Fruit fly (Drosophila melanogaster) whole organism, pupa: ENCODE data around the gene Acp65Aa.

Experiments used
- CG10348 ChIP-seq: fragments of 200-800 bp; sonication (Bioruptor generic); IDR thresholded peaks from 2 replicates; pipeline ENCODE4 v1.3.6; 2022; ENCODE audit warnings: missing biosample characterization, missing genetic modification characterization
- CG12605 ChIP-seq: fragments of 200-800 bp; sonication (Bioruptor generic); IDR thresholded peaks from 2 replicates; pipeline ENCODE4 v1.3.6; 2022; ENCODE audit warnings: missing biosample characterization, missing genetic modification characterization
- CG13204 ChIP-seq: fragments of 200-800 bp; sonication (Bioruptor generic); optimal IDR thresholded peaks from 2 replicates; lab custom pipeline; 2018; ENCODE audit warnings: missing biosample characterization, mild to moderate bottlenecking, missing genetic modification characterization, moderate library complexity
- CG14655 ChIP-seq: fragments of 200-800 bp; sonication (Bioruptor generic); optimal IDR thresholded peaks from 3 replicates; lab custom pipeline; 2017; ENCODE audit warnings: mild to moderate bottlenecking, missing biosample characterization, missing genetic modification reagents, missing genetic modification characterization
- CG15710 ChIP-seq: fragments of 200-800 bp; sonication (Bioruptor generic); optimal IDR thresholded peaks from 2 replicates; lab custom pipeline; 2018; ENCODE audit warnings: missing biosample characterization, mild to moderate bottlenecking, missing genetic modification characterization, moderate library complexity
- CG17806 ChIP-seq: fragments of 200-800 bp; sonication (Bioruptor generic); optimal IDR thresholded peaks from 2 replicates; lab custom pipeline; 2018; ENCODE audit warnings: missing biosample characterization, mild to moderate bottlenecking, missing genetic modification characterization, moderate library complexity
- CG32121 ChIP-seq: fragments of 200-800 bp; sonication (Bioruptor generic); IDR thresholded peaks from 2 replicates; pipeline ENCODE4 v1.3.6; 2022; ENCODE audit warnings: missing biosample characterization, missing genetic modification characterization
- CG34367 ChIP-seq: fragments of 200-800 bp; sonication (Bioruptor generic); optimal IDR thresholded peaks from 2 replicates; lab custom pipeline; 2018; ENCODE audit warnings: missing biosample characterization, mild to moderate bottlenecking, missing genetic modification characterization
- CG4496 ChIP-seq: fragments of 200-800 bp; sonication (Bioruptor generic); IDR thresholded peaks from 3 replicates; pipeline ENCODE4 v1.3.6; 2022; ENCODE audit warnings: missing biosample characterization, missing genetic modification characterization
- CG8159 ChIP-seq: fragments of 200-800 bp; sonication (Bioruptor generic); optimal IDR thresholded peaks from 3 replicates; lab custom pipeline; 2018; ENCODE audit warnings: missing biosample characterization, mild to moderate bottlenecking, missing genetic modification characterization, moderate library complexity
- CG8301 ChIP-seq: fragments of 200-800 bp; sonication (Bioruptor generic); optimal IDR thresholded peaks from 2 replicates; lab custom pipeline; 2018; ENCODE audit warnings: missing biosample characterization, mild to moderate bottlenecking, missing genetic modification characterization
- CG9948 ChIP-seq: fragments of 200-800 bp; sonication (Bioruptor generic); optimal IDR thresholded peaks from 2 replicates; lab custom pipeline; 2018; ENCODE audit warnings: missing biosample characterization, mild to moderate bottlenecking, missing genetic modification characterization, moderate library complexity
- D1 ChIP-seq: fragments of 200-800 bp; sonication (Bioruptor generic); optimal IDR thresholded peaks from 2 replicates; lab custom pipeline; 2018; ENCODE audit warnings: missing biosample characterization, mild to moderate bottlenecking, missing genetic modification characterization, moderate library complexity
- EcR ChIP-seq: fragments of 200-800 bp; sonication (Bioruptor generic); optimal IDR thresholded peaks from 3 replicates; lab custom pipeline; 2019; ENCODE audit warnings: missing biosample characterization, missing genetic modification characterization, mild to moderate bottlenecking, moderate library complexity, missing genetic modification reagents
- Ets98B ChIP-seq: fragments of 200-800 bp; sonication (Bioruptor generic); IDR thresholded peaks from 2 replicates; pipeline ENCODE4 v1.3.6; 2022; ENCODE audit warnings: missing biosample characterization, missing genetic modification characterization
- Pif1A ChIP-seq: fragments of 200-800 bp; sonication (Bioruptor generic); optimal IDR thresholded peaks from 3 replicates; lab custom pipeline; 2016; ENCODE audit warnings: missing biosample characterization, missing genetic modification characterization
- Pif1B ChIP-seq: fragments of 200-800 bp; sonication (Bioruptor generic); optimal IDR thresholded peaks from 3 replicates; lab custom pipeline; 2016; ENCODE audit warnings: missing biosample characterization, missing genetic modification characterization
- Snoo ChIP-seq: fragments of 200-800 bp; sonication (Bioruptor generic); optimal IDR thresholded peaks from 3 replicates; lab custom pipeline; 2017; ENCODE audit warnings: missing biosample characterization, mild to moderate bottlenecking, missing genetic modification characterization, inconsistent platforms
- fd96Ca ChIP-seq: fragments of 200-800 bp; sonication (Bioruptor generic); IDR thresholded peaks from 3 replicates; pipeline ENCODE4 v1.3.6; 2022; ENCODE audit warnings: missing biosample characterization, missing genetic modification characterization
- gl ChIP-seq: fragments of 200-800 bp; sonication (Bioruptor generic); optimal IDR thresholded peaks from 2 replicates; lab custom pipeline; 2018; ENCODE audit warnings: missing biosample characterization, mild to moderate bottlenecking, missing genetic modification characterization
- rn ChIP-seq: fragments of 200-800 bp; sonication (Bioruptor generic); IDR thresholded peaks from 2 replicates; pipeline ENCODE4 v1.3.6; 2022; ENCODE audit warnings: missing biosample characterization, missing genetic modification characterization

Acp65Aa gene

DNA sequence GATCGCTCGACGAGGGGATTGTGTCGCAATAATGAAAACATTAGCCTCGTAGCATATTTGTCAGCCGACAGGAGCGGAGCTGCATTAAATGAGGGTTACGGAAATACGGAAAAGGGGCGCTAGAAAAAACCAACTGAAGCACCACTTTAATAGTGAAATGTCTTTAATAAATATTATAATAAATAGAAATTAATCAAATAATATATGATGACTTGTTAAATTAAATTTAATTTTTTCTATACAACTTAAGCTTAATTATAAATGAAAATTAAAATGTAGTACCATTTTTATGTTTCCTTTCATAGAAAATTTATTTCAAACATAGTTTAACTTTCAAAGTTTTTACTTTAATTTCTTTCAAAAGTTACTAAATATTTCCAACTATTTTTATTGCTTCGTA, 9.5 kb upstream of the Acp65Aa start:
- TF ChIP-seq Ets98B (GFP tag; lab: Robert Waterston, UW) (no peak), CG12605 (no peak), Pif1A (GFP tag; lab: Kevin White, UChicago) (no peak), Snoo (tag; lab: Kevin White, UChicago) (no peak), CG8301 (tag; lab: Kevin White, UChicago) (no peak), CG10348 (GFP tag; lab: Robert Waterston, UW) (no peak), CG34367 (tag; lab: Kevin White, UChicago) (no peak), CG9948 (tag; lab: Kevin White, UChicago) (no peak), CG13204 (GFP tag; lab: Kevin White, UChicago) (no peak), CG17806 (tag; lab: Kevin White, UChicago) (no peak), CG32121 (no peak), CG4496 (GFP tag; lab: Robert Waterston, UW) (no peak), CG15710 (tag; lab: Kevin White, UChicago) (no peak)

DNA sequence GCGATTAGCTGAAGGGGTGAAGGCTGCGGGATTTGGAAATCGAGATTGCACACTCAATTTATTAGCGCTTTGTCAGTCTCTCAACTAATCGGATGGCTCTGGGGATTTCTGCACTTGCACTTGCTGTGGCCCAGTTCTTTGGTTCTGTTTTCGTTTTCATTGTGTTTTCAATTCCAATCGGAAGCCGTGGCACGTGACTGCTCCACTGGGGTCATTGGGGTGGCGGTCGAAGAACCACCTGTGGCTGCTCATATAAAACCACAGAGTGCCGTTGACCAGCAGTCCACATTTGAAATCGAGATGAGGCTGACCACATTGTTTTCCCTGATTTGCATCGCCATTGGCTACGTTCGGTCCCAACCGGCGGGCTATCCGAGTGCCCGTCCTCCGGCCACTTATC, 8.0 kb upstream of the Acp65Aa start, which contains the start of gene Cpr65Az:
TSS of gene Cpr65Az (plus strand) at position 301 of the 400 bp plus-strand sequence.
- TF ChIP-seq EcR (GFP tag; lab: Kevin White, UChicago): no peak

DNA sequence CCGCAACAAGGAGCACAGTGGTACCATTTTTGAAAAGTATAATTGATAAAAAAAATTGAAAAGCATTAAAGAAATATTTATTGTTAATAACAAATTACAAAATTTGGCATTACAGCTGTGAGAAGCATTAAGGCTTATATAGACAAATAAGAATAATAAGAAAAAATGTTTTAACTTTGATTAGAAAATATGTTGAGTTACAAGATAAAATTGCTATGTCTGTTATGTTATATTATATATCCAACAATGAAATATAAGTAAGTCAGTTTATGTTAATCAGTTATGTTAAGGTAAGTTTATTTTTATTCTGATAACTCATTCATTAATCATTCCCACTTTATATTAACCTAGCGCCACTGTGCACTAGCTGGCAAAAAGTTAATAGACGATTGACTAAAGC, 7.3 kb upstream of the Acp65Aa start:
- TF ChIP-seq CG14655 (GFP tag; lab: Kevin White, UChicago) (no peak), Pif1A (GFP tag; lab: Kevin White, UChicago) (no peak), CG34367 (tag; lab: Kevin White, UChicago) (no peak), CG32121 (no peak), CG9948 (tag; lab: Kevin White, UChicago) (no peak), fd96Ca (GFP tag; lab: Robert Waterston, UW) (no peak), CG15710 (tag; lab: Kevin White, UChicago) (no peak), CG8301 (tag; lab: Kevin White, UChicago) (no peak), Snoo (tag; lab: Kevin White, UChicago) (no peak), CG4496 (GFP tag; lab: Robert Waterston, UW) (no peak)
- TF ChIP-seq, all 21 proteins: peak for 0

DNA sequence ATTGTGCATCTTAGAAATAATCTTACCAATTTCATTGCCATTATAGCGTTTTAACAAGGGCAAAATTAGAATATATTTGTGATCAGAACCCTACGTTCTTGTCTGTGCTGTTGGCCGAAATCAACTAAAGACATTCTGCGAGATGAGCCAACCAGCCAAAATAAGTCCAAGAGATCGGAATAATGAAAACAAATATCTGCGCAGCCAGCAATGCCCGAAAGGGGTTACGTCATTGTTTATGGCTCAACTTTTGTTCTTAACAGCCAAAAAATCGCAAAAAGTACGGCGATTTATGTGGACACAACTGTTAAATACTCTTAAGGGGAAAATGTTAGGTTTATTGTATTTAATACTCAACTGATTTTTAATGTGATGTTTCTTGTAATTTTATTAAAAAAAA, 6.0 kb upstream of the Acp65Aa start, which contains the start of gene Cpr65Ay:
TSS of gene Cpr65Ay (minus strand) at position 101 of the 400 bp plus-strand sequence.
- TF ChIP-seq rn: no peak
- TF ChIP-seq Snoo (tag; lab: Kevin White, UChicago): no peak
- TF ChIP-seq Pif1A (GFP tag; lab: Kevin White, UChicago): no peak
- no peak for TF ChIP-seq gl
- TF ChIP-seq CG4496 (GFP tag; lab: Robert Waterston, UW): no peak
- TF ChIP-seq CG15710 (tag; lab: Kevin White, UChicago): no peak
- TF ChIP-seq CG8301 (tag; lab: Kevin White, UChicago): no peak
- TF ChIP-seq, all 21 proteins: peak for 0

DNA sequence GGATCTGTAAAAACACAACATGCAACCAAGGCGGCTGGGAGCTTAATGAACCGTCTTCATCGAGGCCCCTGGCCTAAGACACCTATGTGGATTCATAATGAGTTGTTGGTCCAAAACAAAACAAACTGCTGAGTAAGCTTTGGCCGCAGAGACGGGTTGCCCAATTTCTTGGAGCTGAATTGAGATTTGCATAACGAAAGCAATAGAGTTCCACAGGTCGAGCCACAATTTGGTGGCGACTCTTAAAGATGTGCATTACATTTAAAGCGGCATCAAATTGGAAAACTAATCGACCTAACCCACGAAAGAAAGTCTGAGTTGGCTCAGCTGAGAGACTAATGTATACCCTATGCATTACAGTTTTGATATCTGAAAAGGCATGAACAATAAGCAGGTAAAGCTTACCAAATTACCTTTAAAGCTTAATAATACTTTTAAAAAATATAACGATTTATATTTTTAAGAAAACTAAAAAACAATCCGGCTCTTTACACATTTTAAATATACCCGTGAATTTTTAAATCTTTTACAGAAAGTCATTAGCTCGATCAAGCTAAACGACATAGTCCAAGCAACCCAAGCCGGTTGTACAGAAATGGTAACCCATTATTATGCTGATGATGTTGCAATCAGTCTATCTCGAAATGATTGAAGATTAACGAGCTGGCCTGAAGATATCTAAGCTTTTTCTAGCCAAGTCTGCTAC, 4.9 kb upstream of the Acp65Aa start, which contains the start of gene CG13297:
TSS of gene CG13297 (minus strand) at position 51 of the 706 bp plus-strand sequence.
- no peak for TF ChIP-seq EcR (GFP tag; lab: Kevin White, UChicago)
- TF ChIP-seq rn: no peak
- TF ChIP-seq D1 (tag; lab: Kevin White, UChicago): no peak
- TF ChIP-seq Ets98B (GFP tag; lab: Robert Waterston, UW): no peak
- TF ChIP-seq CG32121: no peak; the same call in 1 of the 2 replicates
- TF ChIP-seq gl: no peak
- no peak for TF ChIP-seq CG9948 (tag; lab: Kevin White, UChicago)
- TF ChIP-seq CG17806 (tag; lab: Kevin White, UChicago): no peak
- TF ChIP-seq CG15710 (tag; lab: Kevin White, UChicago): no peak

DNA sequence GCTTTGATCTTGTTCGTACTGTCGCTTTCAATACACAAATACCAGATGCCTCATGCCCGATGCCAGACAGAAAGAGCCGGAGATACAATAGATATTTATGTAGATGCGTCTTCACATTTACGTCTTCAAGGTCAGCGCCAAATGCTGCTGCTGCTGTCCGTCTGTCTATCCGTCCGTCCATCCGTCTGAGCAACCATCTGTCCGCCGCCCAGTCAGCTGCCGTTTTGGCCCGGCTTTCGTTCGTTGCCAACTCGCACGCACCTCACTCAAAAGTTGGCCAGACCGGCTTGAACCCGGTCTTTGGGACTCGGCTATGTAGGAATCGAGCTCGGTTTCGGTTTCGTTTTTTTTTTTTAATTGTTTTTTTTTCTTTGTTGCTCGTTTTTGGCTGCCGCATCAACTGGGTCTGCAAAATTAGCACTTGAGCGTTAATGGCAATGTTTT, 2.4 kb upstream of the Acp65Aa start:
- TF ChIP-seq EcR (GFP tag; lab: Kevin White, UChicago): peak; percentile 73
- TF ChIP-seq CG8159 (tag; lab: Kevin White, UChicago): peak; percentile 42
- TF ChIP-seq fd96Ca (GFP tag; lab: Robert Waterston, UW): 0 out of 3 replicates have a peak, but pooled peaks have one; percentile 42
- no peak for TF ChIP-seq CG9948 (tag; lab: Kevin White, UChicago)
- TF ChIP-seq CG17806 (tag; lab: Kevin White, UChicago): peak; percentile 35
- TF ChIP-seq CG15710 (tag; lab: Kevin White, UChicago): peak; percentile 65
- no peak for TF ChIP-seq CG14655 (GFP tag; lab: Kevin White, UChicago)
- peak; percentile 77 for TF ChIP-seq CG4496 (GFP tag; lab: Robert Waterston, UW)
- peak; percentile 81 for TF ChIP-seq Pif1A (GFP tag; lab: Kevin White, UChicago)
- TF ChIP-seq rn: no peak
- peak; percentile 59 for TF ChIP-seq CG34367 (tag; lab: Kevin White, UChicago)
- TF ChIP-seq Snoo (tag; lab: Kevin White, UChicago): peak; percentile 43
- TF ChIP-seq CG13204 (GFP tag; lab: Kevin White, UChicago): peak; percentile 89
- TF ChIP-seq CG12605: peak; percentile 91
- peak; percentile 61; the same call in 1 of the 2 replicates for TF ChIP-seq Ets98B (GFP tag; lab: Robert Waterston, UW)
- TF ChIP-seq CG32121: peak; percentile 37; the same call in 1 of the 2 replicates
- TF ChIP-seq CG10348 (GFP tag; lab: Robert Waterston, UW): no peak
- peak; percentile 71 for TF ChIP-seq Pif1B (GFP tag; lab: Kevin White, UChicago)
- TF ChIP-seq gl: peak; percentile 68
